Worm (Caenorhabditis elegans) whole organism, L4/young adult: Measurements from ENCODE around the gene E02H4.4.

Source experiments
- dao-5 ChIP-seq: sonication (generic microtip); optimal IDR thresholded peaks from 2 replicates; lab custom pipeline; 2016; ENCODE audit warnings: missing genotype, missing genetic modification characterization, moderate library complexity, missing compliant biosample characterization
- him-1 ChIP-seq: sonication (generic microtip); optimal IDR thresholded peaks from 2 replicates; lab custom pipeline; 2016; ENCODE audit warnings: missing genotype, missing genetic modification reagents, missing genetic modification characterization, missing compliant biosample characterization

DNA sequence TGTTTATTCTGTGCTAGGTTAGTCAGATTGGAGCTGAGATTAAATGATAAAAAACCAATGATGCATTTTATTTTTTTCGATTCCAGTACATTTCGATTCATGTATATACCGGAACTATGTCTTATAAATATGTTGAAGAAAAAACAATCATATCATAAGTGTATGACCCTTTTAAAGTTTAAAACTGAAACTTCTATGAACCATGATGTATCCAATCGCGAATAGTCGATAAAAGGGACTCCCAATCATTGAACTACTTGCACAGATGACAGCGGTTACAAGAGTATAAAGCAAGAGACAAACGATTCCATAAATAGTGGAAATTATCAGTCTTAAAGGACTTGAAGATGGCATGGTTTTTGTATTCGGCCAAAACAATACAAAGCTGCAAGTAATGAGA, 22.8 kb upstream of the E02H4.4 start, which contains the start of gene srg-37:
- TF ChIP-seq him-1 (tag; lab: Kevin White, UChicago): no peak
- TF ChIP-seq dao-5: no peak
